Worm (Caenorhabditis elegans) whole organism, L2 larva: Measurements from ENCODE around the gene mob-2.

Experiments
- C34F6.9 ChIP-seq: fragments of 150-350 bp; optimal IDR thresholded peaks from 2 replicates; lab custom pipeline; 2014; ENCODE audit warnings: missing biosample characterization, missing genetic modification characterization
- F13H6.1 ChIP-seq: sonication (generic microtip); optimal IDR thresholded peaks from 2 replicates; lab custom pipeline; 2016; ENCODE audit warnings: missing genetic modification characterization, missing compliant biosample characterization
- R02D3.7 ChIP-seq: fragments of 150-350 bp; optimal IDR thresholded peaks from 2 replicates; lab custom pipeline; 2014; ENCODE audit warnings: missing biosample characterization, missing genetic modification characterization
- Y55F3AM.14 ChIP-seq: fragments of 200-800 bp; sonication (Bioruptor generic); optimal IDR thresholded peaks from 2 replicates; lab custom pipeline; 2018; ENCODE audit warnings: mild to moderate bottlenecking, missing genetic modification characterization, missing compliant biosample characterization
- ZK546.5 ChIP-seq: sonication (generic microtip); optimal IDR thresholded peaks from 2 replicates; lab custom pipeline; 2017; ENCODE audit warnings: missing biosample characterization, missing genetic modification characterization
- alr-1 ChIP-seq: fragments of 150-350 bp; optimal IDR thresholded peaks from 2 replicates; lab custom pipeline; 2014; ENCODE audit warnings: missing biosample characterization, missing genetic modification characterization
- aly-2 ChIP-seq: fragments of 150-350 bp; optimal IDR thresholded peaks from 2 replicates; lab custom pipeline; 2014; ENCODE audit warnings: missing biosample characterization, missing genetic modification characterization
- ama-1 ChIP-seq: fragments of 150-350 bp; optimal IDR thresholded peaks from 2 replicates; lab custom pipeline; 2018; ENCODE audit warnings: inconsistent platforms
- blmp-1 ChIP-seq: sonication (generic microtip); optimal IDR thresholded peaks from 2 replicates; lab custom pipeline; 2017; ENCODE audit warnings: missing genetic modification characterization, mild to moderate bottlenecking, missing compliant biosample characterization, antibody characterized with exemption, moderate library complexity; ENCODE audit not compliant: insufficient read depth
- ceh-16 ChIP-seq: fragments of 150-350 bp; optimal IDR thresholded peaks from 2 replicates; lab custom pipeline; 2014; ENCODE audit warnings: missing biosample characterization, missing genetic modification characterization
- ceh-82 ChIP-seq: fragments of 150-350 bp; optimal IDR thresholded peaks from 2 replicates; lab custom pipeline; 2014; ENCODE audit warnings: missing biosample characterization, missing genetic modification characterization
- crh-2 ChIP-seq: sonication (generic microtip); optimal IDR thresholded peaks from 2 replicates; lab custom pipeline; 2017; ENCODE audit warnings: missing biosample characterization, missing genetic modification characterization
- dmd-4 ChIP-seq: sonication (generic microtip); optimal IDR thresholded peaks from 2 replicates; lab custom pipeline; 2017; ENCODE audit warnings: missing biosample characterization, missing genetic modification characterization
- egl-27 ChIP-seq: sonication (generic microtip); optimal IDR thresholded peaks from 3 replicates; lab custom pipeline; 2017; ENCODE audit warnings: missing biosample characterization, missing genetic modification reagents, missing genetic modification characterization
- elt-1 ChIP-seq: fragments of 150-350 bp; optimal IDR thresholded peaks from 2 replicates; lab custom pipeline; 2014; ENCODE audit warnings: missing biosample characterization, missing genetic modification characterization
- elt-3 ChIP-seq: sonication (generic microtip); optimal IDR thresholded peaks from 2 replicates; lab custom pipeline; 2017; ENCODE audit warnings: missing biosample characterization, missing genetic modification characterization
- fos-1 ChIP-seq: fragments of 150-350 bp; optimal IDR thresholded peaks from 2 replicates; lab custom pipeline; 2014; ENCODE audit warnings: missing biosample characterization, missing genetic modification characterization
- gmeb-1 ChIP-seq: fragments of 150-350 bp; optimal IDR thresholded peaks from 2 replicates; lab custom pipeline; 2014; ENCODE audit warnings: missing biosample characterization, missing genetic modification characterization
- lin-11 ChIP-seq: fragments of 150-350 bp; sonication (generic microtip); optimal IDR thresholded peaks from 2 replicates; lab custom pipeline; 2014; ENCODE audit warnings: missing biosample characterization, missing genetic modification characterization, inconsistent platforms, mixed read lengths
- lin-13 ChIP-seq: fragments of 150-350 bp; optimal IDR thresholded peaks from 2 replicates; lab custom pipeline; 2014; ENCODE audit warnings: missing biosample characterization, missing genetic modification reagents, missing genetic modification characterization
- lin-39 ChIP-seq: fragments of 150-350 bp; optimal IDR thresholded peaks from 2 replicates; lab custom pipeline; 2014; ENCODE audit warnings: missing biosample characterization, missing genetic modification reagents, missing genetic modification characterization
- lsy-2 ChIP-seq, 2 experiments: fragments of 150-350 bp in 1 of 2; sonication (generic microtip) in 1 of 2; optimal IDR thresholded peaks; 2 replicates each; lab custom pipeline; 2014 to 2017; ENCODE audit warnings: missing biosample characterization in 2 of 2, missing genetic modification characterization in 2 of 2
- mab-5 ChIP-seq: fragments of 150-350 bp; optimal IDR thresholded peaks from 2 replicates; lab custom pipeline; 2014; ENCODE audit warnings: missing biosample characterization, missing genetic modification characterization
- mbf-1 ChIP-seq: sonication (generic microtip); optimal IDR thresholded peaks from 2 replicates; lab custom pipeline; 2017; ENCODE audit warnings: missing biosample characterization, missing genetic modification characterization
- mdl-1 ChIP-seq, 2 experiments: fragments of 150-350 bp in 1 of 2; sonication (generic microtip) in 1 of 2; optimal IDR thresholded peaks; 2 replicates each; lab custom pipeline; 2017; ENCODE audit warnings: missing biosample characterization in 2 of 2, missing genetic modification characterization in 2 of 2
- nhr-10 ChIP-seq: sonication (generic microtip); optimal IDR thresholded peaks from 2 replicates; lab custom pipeline; 2017; ENCODE audit warnings: missing biosample characterization, missing genetic modification characterization
- nhr-11 ChIP-seq: fragments of 150-350 bp; optimal IDR thresholded peaks from 2 replicates; lab custom pipeline; 2014; ENCODE audit warnings: missing biosample characterization, missing genetic modification characterization
- nhr-12 ChIP-seq: fragments of 150-350 bp; optimal IDR thresholded peaks from 2 replicates; lab custom pipeline; 2014; ENCODE audit warnings: missing biosample characterization, missing genetic modification characterization
- nhr-129 ChIP-seq: fragments of 150-350 bp; optimal IDR thresholded peaks from 2 replicates; lab custom pipeline; 2014; ENCODE audit warnings: missing biosample characterization, missing genetic modification characterization
- nhr-21 ChIP-seq: fragments of 150-350 bp; optimal IDR thresholded peaks from 2 replicates; lab custom pipeline; 2014; ENCODE audit warnings: missing biosample characterization, missing genetic modification characterization
- nhr-23 ChIP-seq: fragments of 150-350 bp; optimal IDR thresholded peaks from 2 replicates; lab custom pipeline; 2014; ENCODE audit warnings: missing biosample characterization, missing genetic modification reagents, missing genetic modification characterization
- nhr-237 ChIP-seq: fragments of 150-350 bp; optimal IDR thresholded peaks from 2 replicates; lab custom pipeline; 2014; ENCODE audit warnings: missing biosample characterization, missing genetic modification characterization
- nhr-25 ChIP-seq: fragments of 150-350 bp; sonication (generic microtip); optimal IDR thresholded peaks from 3 replicates; lab custom pipeline; 2014; ENCODE audit warnings: missing biosample characterization, missing genetic modification characterization
- nhr-6 ChIP-seq: fragments of 150-350 bp; optimal IDR thresholded peaks from 2 replicates; lab custom pipeline; 2014; ENCODE audit warnings: missing biosample characterization, missing genetic modification characterization
- nhr-77 ChIP-seq: fragments of 150-350 bp; optimal IDR thresholded peaks from 2 replicates; lab custom pipeline; 2014; ENCODE audit warnings: missing biosample characterization, missing genetic modification characterization
- peb-1 ChIP-seq: fragments of 150-350 bp; optimal IDR thresholded peaks from 2 replicates; lab custom pipeline; 2014; ENCODE audit warnings: missing biosample characterization, missing genetic modification characterization
- sem-4 ChIP-seq: fragments of 150-350 bp; optimal IDR thresholded peaks from 2 replicates; lab custom pipeline; 2014; ENCODE audit warnings: missing biosample characterization, missing genetic modification reagents, missing genetic modification characterization
- skn-1 ChIP-seq: sonication (generic microtip); optimal IDR thresholded peaks from 2 replicates; lab custom pipeline; 2017; ENCODE audit warnings: missing biosample characterization, missing genetic modification characterization
- sma-3 ChIP-seq: sonication (generic microtip); optimal IDR thresholded peaks from 2 replicates; lab custom pipeline; 2016; ENCODE audit warnings: missing genetic modification reagents, missing genetic modification characterization, missing compliant biosample characterization
- sma-9 ChIP-seq, 2 experiments: fragments of 150-350 bp in 1 of 2; sonication (generic microtip) in 1 of 2; optimal IDR thresholded peaks; 2 replicates each; lab custom pipeline; 2014 to 2016; ENCODE audit warnings: missing genetic modification characterization in 2 of 2, mild to moderate bottlenecking in 1 of 2, missing biosample characterization in 1 of 2, missing compliant biosample characterization in 1 of 2, missing genetic modification reagents in 1 of 2, moderate library complexity in 1 of 2
- snpc-4 ChIP-seq: fragments of 150-350 bp; optimal IDR thresholded peaks from 2 replicates; lab custom pipeline; 2014; ENCODE audit warnings: missing biosample characterization, missing genetic modification characterization
- unc-39 ChIP-seq: fragments of 150-350 bp; optimal IDR thresholded peaks from 2 replicates; lab custom pipeline; 2014; ENCODE audit warnings: missing biosample characterization, missing genetic modification characterization
- unc-55 ChIP-seq: fragments of 150-350 bp; sonication (generic microtip); optimal IDR thresholded peaks from 3 replicates; lab custom pipeline; 2014; ENCODE audit warnings: missing biosample characterization, missing genetic modification reagents, missing genetic modification characterization
- unc-62 ChIP-seq: fragments of 150-350 bp; optimal IDR thresholded peaks from 2 replicates; lab custom pipeline; 2014; ENCODE audit warnings: missing biosample characterization, missing genetic modification reagents, missing genetic modification characterization
- zag-1 ChIP-seq: fragments of 150-350 bp; optimal IDR thresholded peaks from 2 replicates; lab custom pipeline; 2014; ENCODE audit warnings: missing biosample characterization, missing genetic modification characterization
- ztf-1 ChIP-seq: fragments of 200-800 bp; sonication (Bioruptor generic); conservative IDR thresholded peaks from 2 replicates; pipeline ENCODE4 v1.3.6; 2022; ENCODE audit warnings: missing genetic modification characterization, missing compliant biosample characterization
- ztf-11 ChIP-seq: sonication (generic microtip); optimal IDR thresholded peaks from 2 replicates; lab custom pipeline; 2017; ENCODE audit warnings: missing biosample characterization, missing genetic modification characterization
- ztf-4 ChIP-seq: fragments of 150-350 bp; optimal IDR thresholded peaks from 2 replicates; lab custom pipeline; 2014; ENCODE audit warnings: missing biosample characterization, missing genetic modification characterization

mob-2 gene

ce11 chrX:13143236-13143635 lies 26.6 kb downstream of the mob-2 start:
- TF ChIP-seq nhr-129 = peak; percentile 13
- no peak for TF ChIP-seq dmd-4 (tag; lab: Kevin White, UChicago)
- TF ChIP-seq crh-2 = no peak

ce11 chrX:13141440-13141839 lies 28.4 kb downstream of the mob-2 start, which contains the start of gene F09A5.3:
F09A5.3 (plus strand) TSS chrX:13141601.
- TF ChIP-seq dmd-4 (tag; lab: Kevin White, UChicago) (no peak), nhr-11 (tag; lab: Kevin White, UChicago) (no peak), ceh-82 (tag; lab: Kevin White, UChicago) (no peak), unc-55 (GFP tag; lab: Kevin White, UChicago) (no peak), nhr-77 (tag; lab: Kevin White, UChicago) (no peak), zag-1 (no peak), ZK546.5 (no peak), unc-39 (tag; lab: Kevin White, UChicago) (no peak), nhr-23 (tag; lab: Kevin White, UChicago) (no peak), skn-1 (tag; lab: Kevin White, UChicago) (no peak), lin-11 (tag; lab: Kevin White, UChicago) (no peak), nhr-237 (tag; lab: Kevin White, UChicago) (no peak), lsy-2 (tag; optimal IDR thresholded peaks at IDR 0.05; lab: Kevin White, UChicago) (no peak), blmp-1 (tag; lab: Kevin White, UChicago) (peak; percentile 58), lin-39 (no peak), ztf-4 (tag; lab: Kevin White, UChicago) (peak; percentile 20), nhr-25 (tag; lab: Kevin White, UChicago) (peak; percentile 84), nhr-10 (tag; lab: Kevin White, UChicago) (no peak), nhr-21 (tag; lab: Kevin White, UChicago) (peak; percentile 84), crh-2 (no peak), nhr-12 (tag; lab: Kevin White, UChicago) (no peak), gmeb-1 (tag; lab: Kevin White, UChicago) (peak; percentile 31), snpc-4 (tag; lab: Kevin White, UChicago) (no peak), Y55F3AM.14 (GFP tag; lab: Kevin White, UChicago) (no peak), mdl-1 (tag; optimal IDR thresholded peaks at IDR 0.05; lab: Kevin White, UChicago) (no peak), sma-3 (GFP tag; lab: Kevin White, UChicago) (peak; percentile 35), peb-1 (no peak), R02D3.7 (no peak), sma-9 (GFP tag; optimal IDR thresholded peaks at IDR 0.05; lab: Kevin White, UChicago) (peak; percentile 73), sma-9 (tag; optimal IDR thresholded peaks at IDR 0.05; lab: Kevin White, UChicago) (no peak), ama-1 (lab: Kevin White, UChicago) (no peak), unc-62 (GFP tag; lab: Kevin White, UChicago) (no peak), ztf-11 (tag; lab: Kevin White, UChicago) (no peak), elt-1 (tag; lab: Kevin White, UChicago) (peak; percentile 92), alr-1 (tag; lab: Kevin White, UChicago) (no peak), aly-2 (tag; lab: Kevin White, UChicago) (no peak), elt-3 (no peak), ztf-1 (GFP tag; lab: Robert Waterston, UW) (no peak), C34F6.9 (tag; lab: Kevin White, UChicago) (peak; percentile 41), nhr-129 (peak; percentile 70), fos-1 (tag; lab: Kevin White, UChicago) (peak; percentile 61), mbf-1 (no peak), mab-5 (tag; lab: Kevin White, UChicago) (no peak), nhr-6 (tag; lab: Kevin White, UChicago) (peak; percentile 39), egl-27 (peak; percentile 43), sem-4 (tag; lab: Kevin White, UChicago) (peak; percentile 62), lin-13 (GFP tag; lab: Kevin White, UChicago) (no peak), ceh-16 (tag; lab: Kevin White, UChicago) (peak; percentile 89), F13H6.1 (tag; lab: Kevin White, UChicago) (no peak)
